Fruit fly (Drosophila melanogaster): ENCODE data around the gene CG10098.

Gene CG10098

DNA sequence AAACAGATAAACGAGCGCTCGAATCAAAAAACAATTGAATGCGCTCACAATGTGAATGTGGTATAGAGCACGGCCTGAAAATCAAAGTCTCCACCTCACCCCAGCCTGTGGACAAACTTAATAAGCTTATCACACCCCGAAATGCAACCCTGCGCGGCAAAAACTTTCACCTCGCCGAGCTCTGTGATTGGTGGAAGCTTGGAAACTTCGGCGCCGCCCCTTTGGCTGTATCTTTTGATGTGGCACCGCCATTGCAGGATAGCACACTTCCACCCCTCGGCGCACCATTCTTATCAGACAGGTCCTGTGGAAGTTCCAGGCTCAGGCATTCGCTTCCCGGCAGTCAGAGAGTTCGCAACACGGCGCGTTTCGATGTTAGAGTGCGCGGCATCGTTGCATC is 11.5 kb downstream of the CG10098 start, which contains the start of gene Fer1 (continued):
- TF ChIP-seq ash1 (GFP tag; optimal IDR thresholded peaks at IDR 0.05) (no peak), crp (GFP tag; optimal IDR thresholded peaks at IDR 0.05) (no peak), CG34422 (GFP tag; IDR thresholded peaks at IDR 0.05) (0 out of 3 replicates have a peak, but pooled peaks have one; percentile 11), CG2712 (tag; optimal IDR thresholded peaks at IDR 0.05) (no peak), CG6765 (GFP tag; optimal IDR thresholded peaks at IDR 0.05) (no peak), disco-r (GFP tag; optimal IDR thresholded peaks at IDR 0.05) (no peak), dmrt11E (tag; optimal IDR thresholded peaks at IDR 0.05) (no peak), nerfin-1 (tag; optimal IDR thresholded peaks at IDR 0.05) (peak; percentile 22), CG15011 (GFP tag; optimal IDR thresholded peaks at IDR 0.05) (no peak), insv (GFP tag; optimal IDR thresholded peaks at IDR 0.05) (peak in 1 of 2 experiments; percentile 70), PHDP (tag; optimal IDR thresholded peaks at IDR 0.05) (no peak), CG7357 (GFP tag; IDR thresholded peaks at IDR 0.05) (peak; percentile 60; the same call in 1 of the 3 replicates), CG18262 (tag; optimal IDR thresholded peaks at IDR 0.05) (no peak), dati (GFP tag; IDR thresholded peaks at IDR 0.05) (no peak), CG9817 (tag; optimal IDR thresholded peaks at IDR 0.05) (no peak), CG8281 (tag; optimal IDR thresholded peaks at IDR 0.05) (no peak), CG2116 (GFP tag; optimal IDR thresholded peaks at IDR 0.05) (peak; percentile 72), psq (GFP tag; optimal IDR thresholded peaks at IDR 0.05) (no peak), ssp (GFP tag; IDR thresholded peaks at IDR 0.05) (peak; percentile 39; the same call in 1 of the 2 replicates), ewg (GFP tag; optimal IDR thresholded peaks at IDR 0.05) (peak; percentile 24)

DNA sequence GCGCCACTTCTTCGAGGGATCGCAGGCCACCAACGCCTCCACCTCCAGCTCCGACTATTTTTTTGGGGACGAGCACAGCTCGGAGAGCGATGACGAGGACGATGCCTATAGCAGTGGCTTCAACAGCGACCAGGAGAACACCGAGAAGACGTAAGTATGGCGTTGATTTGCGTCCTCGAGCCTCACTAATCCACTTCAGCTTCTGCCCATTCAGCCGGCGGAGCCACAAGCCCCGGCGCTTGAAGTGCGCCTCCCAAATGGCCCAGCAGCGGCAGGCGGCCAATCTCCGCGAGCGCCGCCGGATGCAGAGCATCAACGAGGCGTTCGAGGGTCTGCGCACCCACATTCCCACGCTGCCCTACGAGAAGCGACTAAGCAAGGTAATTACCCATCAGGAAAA is 12.9 kb downstream of the CG10098 start:
- TF ChIP-seq sens-2 (GFP tag; IDR thresholded peaks at IDR 0.05) (no peak), Ets65A (GFP tag) (peak; percentile 92), CG5180 (GFP tag; optimal IDR thresholded peaks at IDR 0.05) (no peak)

DNA sequence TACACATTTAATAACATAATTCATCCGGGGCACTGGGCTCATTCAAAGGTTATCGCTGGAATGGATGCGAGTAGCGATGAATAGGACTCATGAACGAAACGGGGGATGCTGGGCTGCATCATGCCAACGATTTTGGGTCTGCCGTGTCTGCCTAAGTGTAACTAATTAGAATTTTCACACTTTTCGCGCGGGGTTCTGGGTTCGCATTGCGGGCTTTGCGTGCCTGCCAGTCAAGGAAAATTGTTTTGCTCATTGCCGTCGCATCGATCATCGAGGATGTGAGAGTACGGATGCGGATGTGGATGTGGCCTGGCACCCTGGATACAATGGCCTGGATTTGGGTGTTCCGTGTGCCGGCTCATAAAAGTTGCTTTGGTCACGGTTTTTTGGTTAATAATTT is 13.7 kb downstream of the CG10098 start:
- TF ChIP-seq gsb-n (tag; optimal IDR thresholded peaks at IDR 0.05) (peak; percentile 87), prd (optimal IDR thresholded peaks at IDR 0.05) (no peak), prd (GFP tag; IDR thresholded peaks at IDR 0.05) (0 out of 3 replicates have a peak, but pooled peaks have one; percentile 11), Awh (GFP tag; IDR thresholded peaks at IDR 0.05) (no peak), CG43689 (GFP tag; IDR thresholded peaks at IDR 0.05) (no peak), tio (GFP tag; optimal IDR thresholded peaks at IDR 0.05) (no peak), Ets65A (GFP tag) (peak; percentile 65), scrt (GFP tag; optimal IDR thresholded peaks at IDR 0.05) (no peak), pros (GFP tag; optimal IDR thresholded peaks at IDR 0.05) (peak; percentile 8), tin (GFP tag; optimal IDR thresholded peaks at IDR 0.05) (no peak), BEAF-32 (GFP tag; optimal IDR thresholded peaks at IDR 0.05) (no peak), CG5245 (GFP tag; optimal IDR thresholded peaks at IDR 0.05) (no peak)

DNA sequence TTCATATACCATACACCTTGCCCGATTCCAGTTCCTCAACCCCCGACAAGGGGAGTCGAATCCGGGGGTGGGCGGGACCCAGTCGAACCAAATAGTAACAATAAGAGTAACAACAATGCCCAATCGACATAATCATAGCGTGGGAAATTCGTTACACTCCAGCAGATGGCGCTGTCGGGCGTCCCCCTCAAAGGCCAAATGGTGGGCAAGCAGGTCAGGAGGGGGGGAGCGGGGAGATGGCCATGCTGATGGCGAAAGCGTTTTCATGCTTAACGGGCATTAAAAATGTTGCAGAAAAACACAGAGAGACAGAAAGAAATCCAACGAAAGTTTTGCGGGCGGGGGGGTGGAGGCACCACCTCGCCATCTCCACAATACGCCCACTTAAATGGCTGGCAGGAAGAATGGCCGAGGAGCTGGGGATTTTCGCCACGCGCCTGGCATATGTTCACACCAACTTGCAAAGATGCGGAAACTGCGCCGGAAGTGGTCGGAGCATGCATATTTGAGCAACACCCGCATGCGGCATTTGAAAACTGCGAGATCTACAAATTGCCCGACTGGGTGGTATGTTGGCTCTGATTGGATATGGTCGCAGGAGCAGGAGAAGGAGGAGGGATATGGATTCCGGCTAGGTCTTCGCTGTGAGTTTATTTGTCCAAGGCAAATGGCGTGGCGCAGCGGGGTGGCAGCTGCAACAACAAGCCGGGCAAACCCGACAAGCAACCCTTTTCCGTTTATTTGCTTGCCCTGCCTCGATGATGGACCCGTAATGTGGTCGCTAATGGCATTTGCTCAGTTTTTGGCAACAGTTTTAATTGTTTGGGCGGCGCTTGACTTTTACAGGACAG is 15.1 kb downstream of the CG10098 start:
- no peak for TF ChIP-seq exex (tag; optimal IDR thresholded peaks at IDR 0.05)
- TF ChIP-seq Optix (GFP tag; IDR thresholded peaks at IDR 0.05), result no peak
- peak; percentile 35 for TF ChIP-seq Med (GFP tag)
- TF ChIP-seq Asciz (GFP tag; optimal IDR thresholded peaks at IDR 0.05), result no peak
- TF ChIP-seq CG13296 (GFP tag; optimal IDR thresholded peaks at IDR 0.05), result no peak
- no peak for TF ChIP-seq CG11398 (GFP tag; optimal IDR thresholded peaks at IDR 0.05)
- peak in 1 of 2 experiments; percentile 33 for TF ChIP-seq insv (GFP tag; optimal IDR thresholded peaks at IDR 0.05)
- peak; percentile 60 for TF ChIP-seq Kr (GFP tag; optimal IDR thresholded peaks at IDR 0.05)
- no peak for TF ChIP-seq dpn (GFP tag; optimal IDR thresholded peaks at IDR 0.05)
- TF ChIP-seq crp (GFP tag; optimal IDR thresholded peaks at IDR 0.05), result no peak
- TF ChIP-seq Hr51 (GFP tag; optimal IDR thresholded peaks at IDR 0.05), result no peak
- no peak for TF ChIP-seq CG8281 (tag; optimal IDR thresholded peaks at IDR 0.05)
- peak; percentile 85 for TF ChIP-seq CTCF (GFP tag; optimal IDR thresholded peaks at IDR 0.05)
- peak; percentile 65 for TF ChIP-seq Ets65A (GFP tag)
- no peak for TF ChIP-seq sim (GFP tag; IDR thresholded peaks at IDR 0.05)
- TF ChIP-seq Hr39 (optimal IDR thresholded peaks at IDR 0.05), result peak; percentile 29
